Worm (Caenorhabditis elegans) whole organism, midembryonic: ENCODE measurements around the gene F54F7.6.

Source experiments
- T22C8.4 ChIP-seq: fragments of 200-800 bp; sonication (Bioruptor generic); IDR thresholded peaks from 2 replicates; pipeline ENCODE4 v1.3.6; 2022; ENCODE audit warnings: missing genetic modification characterization, missing compliant biosample characterization
- cog-1 ChIP-seq: sonication (generic microtip); optimal IDR thresholded peaks from 2 replicates; lab custom pipeline; 2016; ENCODE audit warnings: missing genetic modification characterization, missing compliant biosample characterization
- flt-1 ChIP-seq: fragments of 200-800 bp; sonication (Bioruptor generic); IDR thresholded peaks from 2 replicates; pipeline ENCODE4 v1.3.6; 2022; ENCODE audit warnings: missing genetic modification characterization, missing compliant biosample characterization
- klf-2 ChIP-seq: fragments of 200-800 bp; sonication (Bioruptor generic); conservative IDR thresholded peaks from 2 replicates; pipeline ENCODE4 v1.3.6; 2022; ENCODE audit warnings: missing genetic modification reagents, missing genetic modification characterization, missing compliant biosample characterization
- med-1 ChIP-seq: sonication (generic microtip); optimal IDR thresholded peaks from 2 replicates; lab custom pipeline; 2017; ENCODE audit warnings: missing genetic modification characterization, mild to moderate bottlenecking, missing compliant biosample characterization, antibody characterized with exemption, missing genetic modification reagents; ENCODE audit not compliant: insufficient read depth
- ref-1 ChIP-seq: fragments of 200-800 bp; sonication (Bioruptor generic); conservative IDR thresholded peaks from 2 replicates; pipeline ENCODE4 v1.3.6; 2022; ENCODE audit warnings: missing genetic modification reagents, missing genetic modification characterization, missing compliant biosample characterization
- tab-1 ChIP-seq: fragments of 200-800 bp; sonication (Bioruptor generic); IDR thresholded peaks from 2 replicates; pipeline ENCODE4 v1.3.6; 2022; ENCODE audit warnings: missing genetic modification characterization, missing compliant biosample characterization
- ztf-23 ChIP-seq: fragments of 200-800 bp; sonication (Bioruptor generic); IDR thresholded peaks from 2 replicates; pipeline ENCODE4 v1.3.6; 2022; ENCODE audit warnings: missing genetic modification reagents, missing genetic modification characterization, missing compliant biosample characterization
- ztf-29 ChIP-seq: fragments of 200-800 bp; sonication (Bioruptor generic); IDR thresholded peaks from 2 replicates; pipeline ENCODE4 v1.3.6; 2022; ENCODE audit warnings: missing genetic modification reagents, missing genetic modification characterization, missing compliant biosample characterization

F54F7.6 gene

ce11 chrX:11843363-11843762 is 21.8 kb upstream of the F54F7.6 start, which contains the start of gene F54F7.2:
TSS of gene F54F7.2 (plus strand) at chrX:11843663.
- TF ChIP-seq flt-1 (GFP tag; lab: Robert Waterston, UW) (no peak), cog-1 (tag; lab: Kevin White, UChicago) (no peak), tab-1 (no peak), T22C8.4 (GFP tag; lab: Robert Waterston, UW) (no peak), ztf-23 (GFP tag; lab: Robert Waterston, UW) (no peak), med-1 (GFP tag; lab: Kevin White, UChicago) (no peak), klf-2 (GFP tag; lab: Robert Waterston, UW) (no peak), ztf-29 (GFP tag; lab: Robert Waterston, UW) (no peak)

ce11 chrX:11848618-11849017 is 16.6 kb upstream of the F54F7.6 start, which contains the start of gene F54F7.9:
TSS of gene F54F7.9 (minus strand) at chrX:11848718.
- TF ChIP-seq T22C8.4 (GFP tag; lab: Robert Waterston, UW) (no peak), flt-1 (GFP tag; lab: Robert Waterston, UW) (no peak)

ce11 chrX:11850082-11850481 is 15.1 kb upstream of the F54F7.6 start, which contains the start of gene F54F7.3:
TSS of gene F54F7.3 (minus strand) at chrX:11850182.
- TF ChIP-seq T22C8.4 (GFP tag; lab: Robert Waterston, UW) (no peak), tab-1 (no peak), ztf-29 (GFP tag; lab: Robert Waterston, UW) (no peak), med-1 (GFP tag; lab: Kevin White, UChicago) (no peak), ref-1 (GFP tag; lab: Robert Waterston, UW) (no peak), klf-2 (GFP tag; lab: Robert Waterston, UW) (no peak), ztf-23 (GFP tag; lab: Robert Waterston, UW) (no peak), cog-1 (tag; lab: Kevin White, UChicago) (no peak), flt-1 (GFP tag; lab: Robert Waterston, UW) (no peak)

- TF ChIP-seq ztf-23 (GFP tag; lab: Robert Waterston, UW) (no peak), klf-2 (GFP tag; lab: Robert Waterston, UW) (no peak), ztf-29 (GFP tag; lab: Robert Waterston, UW) (no peak), ref-1 (GFP tag; lab: Robert Waterston, UW) (no peak), T22C8.4 (GFP tag; lab: Robert Waterston, UW) (no peak), flt-1 (GFP tag; lab: Robert Waterston, UW) (no peak)
Observed at ce11 chrX:11850572-11850971, 14.6 kb upstream of the F54F7.6 start, which contains the start of gene F54F7.14. TSS of gene F54F7.14 (plus strand) at chrX:11850872.

ce11 chrX:11852494-11852893 is 12.7 kb upstream of the F54F7.6 start, which contains the start of gene xtr-1:
TSS of gene xtr-1 (plus strand) at chrX:11852794.
- TF ChIP-seq klf-2 (GFP tag; lab: Robert Waterston, UW) (no peak), T22C8.4 (GFP tag; lab: Robert Waterston, UW) (no peak), med-1 (GFP tag; lab: Kevin White, UChicago) (no peak), flt-1 (GFP tag; lab: Robert Waterston, UW) (no peak), ref-1 (GFP tag; lab: Robert Waterston, UW) (no peak), ztf-29 (GFP tag; lab: Robert Waterston, UW) (no peak), tab-1 (no peak), ztf-23 (GFP tag; lab: Robert Waterston, UW) (no peak), cog-1 (tag; lab: Kevin White, UChicago) (no peak)

ce11 chrX:11854432-11854831 is 10.8 kb upstream of the F54F7.6 start:
- TF ChIP-seq med-1 (GFP tag; lab: Kevin White, UChicago) (no peak), flt-1 (GFP tag; lab: Robert Waterston, UW) (no peak), ztf-29 (GFP tag; lab: Robert Waterston, UW) (no peak), klf-2 (GFP tag; lab: Robert Waterston, UW) (no peak), ref-1 (GFP tag; lab: Robert Waterston, UW) (no peak), tab-1 (no peak), T22C8.4 (GFP tag; lab: Robert Waterston, UW) (no peak), cog-1 (tag; lab: Kevin White, UChicago) (no peak), ztf-23 (GFP tag; lab: Robert Waterston, UW) (no peak)

ce11 chrX:11854903-11855302 is 10.3 kb upstream of the F54F7.6 start, which contains the start of gene F54F7.8:
TSS of gene F54F7.8 (minus strand) at chrX:11855003.
- TF ChIP-seq ztf-23 (GFP tag; lab: Robert Waterston, UW) (no peak), flt-1 (GFP tag; lab: Robert Waterston, UW) (no peak), ztf-29 (GFP tag; lab: Robert Waterston, UW) (no peak), ref-1 (GFP tag; lab: Robert Waterston, UW) (no peak), med-1 (GFP tag; lab: Kevin White, UChicago) (no peak), klf-2 (GFP tag; lab: Robert Waterston, UW) (no peak), tab-1 (no peak), cog-1 (tag; lab: Kevin White, UChicago) (no peak)

ce11 chrX:11856214-11856613 is 9.0 kb upstream of the F54F7.6 start:
- no peak for TF ChIP-seq klf-2 (GFP tag; lab: Robert Waterston, UW)
- no peak for TF ChIP-seq med-1 (GFP tag; lab: Kevin White, UChicago)
- TF ChIP-seq flt-1 (GFP tag; lab: Robert Waterston, UW), result no peak
- TF ChIP-seq ztf-29 (GFP tag; lab: Robert Waterston, UW), result no peak
- no peak for TF ChIP-seq ztf-23 (GFP tag; lab: Robert Waterston, UW)
- TF ChIP-seq tab-1, result no peak
- no peak for TF ChIP-seq T22C8.4 (GFP tag; lab: Robert Waterston, UW)
- TF ChIP-seq ref-1 (GFP tag; lab: Robert Waterston, UW), result no peak
- TF ChIP-seq cog-1 (tag; lab: Kevin White, UChicago), result no peak

ce11 chrX:11857178-11857577 is 8.0 kb upstream of the F54F7.6 start, which contains the start of gene mes-1:
TSS of gene mes-1 (plus strand) at chrX:11857478.
- TF ChIP-seq ztf-23 (GFP tag; lab: Robert Waterston, UW) (no peak), klf-2 (GFP tag; lab: Robert Waterston, UW) (no peak), ztf-29 (GFP tag; lab: Robert Waterston, UW) (no peak), T22C8.4 (GFP tag; lab: Robert Waterston, UW) (no peak), tab-1 (no peak), flt-1 (GFP tag; lab: Robert Waterston, UW) (no peak), cog-1 (tag; lab: Kevin White, UChicago) (no peak), med-1 (GFP tag; lab: Kevin White, UChicago) (no peak), ref-1 (GFP tag; lab: Robert Waterston, UW) (no peak)
